Worm (Caenorhabditis elegans) whole organism, young adult: ENCODE measurements around the gene hrde-2.

Source experiments
- C06A6.2 ChIP-seq: fragments of 200-800 bp; sonication (Bioruptor generic); conservative IDR thresholded peaks from 2 replicates; pipeline ENCODE4 v1.3.6; 2022; ENCODE audit warnings: missing genetic modification characterization, missing compliant biosample characterization
- F10E7.11 ChIP-seq: sonication (generic microtip); optimal IDR thresholded peaks from 2 replicates; lab custom pipeline; 2017; ENCODE audit warnings: mild to moderate bottlenecking, missing genetic modification characterization, moderate library complexity, missing compliant biosample characterization
- F23B12.7 ChIP-seq: sonication (generic microtip); optimal IDR thresholded peaks from 2 replicates; lab custom pipeline; 2017; ENCODE audit warnings: missing genetic modification characterization, mild to moderate bottlenecking, missing compliant biosample characterization, antibody characterized with exemption, moderate library complexity; ENCODE audit not compliant: insufficient read depth
- F33H1.4 ChIP-seq: fragments of 200-800 bp; sonication (Bioruptor generic); IDR thresholded peaks from 2 replicates; pipeline ENCODE4 v1.3.6; 2022; ENCODE audit warnings: missing genetic modification reagents, missing genetic modification characterization, missing compliant biosample characterization
- F37B4.10 ChIP-seq: fragments of 200-800 bp; sonication (Bioruptor generic); IDR thresholded peaks from 2 replicates; pipeline ENCODE4 v1.3.6; 2022; ENCODE audit warnings: missing genetic modification characterization, missing compliant biosample characterization
- F49E8.2 ChIP-seq: sonication (generic microtip); optimal IDR thresholded peaks from 3 replicates; lab custom pipeline; 2017; ENCODE audit warnings: missing genetic modification characterization, mild to moderate bottlenecking, missing compliant biosample characterization, antibody characterized with exemption, moderate library complexity; ENCODE audit not compliant: insufficient read depth
- F55B11.4 ChIP-seq: sonication (generic microtip); optimal IDR thresholded peaks from 2 replicates; lab custom pipeline; 2016; ENCODE audit warnings: missing compliant biosample characterization, missing genetic modification characterization, borderline replicate concordance; ENCODE audit not compliant: insufficient read depth
- T07F8.4 ChIP-seq: sonication (generic microtip); optimal IDR thresholded peaks from 2 replicates; lab custom pipeline; 2016; ENCODE audit warnings: mild to moderate bottlenecking, missing genetic modification characterization, moderate library complexity, missing compliant biosample characterization
- Y53F4B.3 ChIP-seq: fragments of 200-800 bp; sonication (Bioruptor generic); IDR thresholded peaks from 2 replicates; pipeline ENCODE4 v1.3.6; 2022; ENCODE audit warnings: missing genetic modification reagents, missing genetic modification characterization, missing compliant biosample characterization
- Y53G8AR.9 ChIP-seq: fragments of 200-800 bp; sonication (Bioruptor generic); conservative IDR thresholded peaks from 2 replicates; pipeline ENCODE4 v1.3.6; 2022; ENCODE audit warnings: missing genetic modification reagents, missing genetic modification characterization, missing compliant biosample characterization
- Y67H2A.10 ChIP-seq: fragments of 200-800 bp; sonication (Bioruptor generic); conservative IDR thresholded peaks from 2 replicates; pipeline ENCODE4 v1.3.6; 2022; ENCODE audit warnings: missing genetic modification reagents, missing genetic modification characterization, missing compliant biosample characterization
- akir-1 ChIP-seq: fragments of 200-800 bp; sonication (Bioruptor generic); optimal IDR thresholded peaks from 2 replicates; lab custom pipeline; 2018; ENCODE audit warnings: mild to moderate bottlenecking, missing genetic modification characterization, moderate library complexity, missing compliant biosample characterization
- ama-1 ChIP-seq, 3 experiments: fragments of 150-350 bp in 1 of 3; sonication (generic microtip) in 2 of 3; optimal IDR thresholded peaks; 2 replicates each; lab custom pipeline; 2014 to 2018; ENCODE audit warnings: missing biosample characterization in 2 of 3, missing genetic modification characterization in 2 of 3, missing genetic modification reagents in 2 of 3
- athp-1 ChIP-seq: sonication (generic microtip); optimal IDR thresholded peaks from 2 replicates; lab custom pipeline; 2017; ENCODE audit warnings: mild to moderate bottlenecking, missing genetic modification characterization, missing compliant biosample characterization
- cebp-1 ChIP-seq, 2 experiments: fragments of 200-800 bp in 1 of 2; sonication (Bioruptor generic) in 1 of 2; sonication (generic microtip) in 1 of 2; IDR thresholded peaks in 1 of 2; optimal IDR thresholded peaks in 1 of 2; 2 replicates each; pipeline versions ENCODE4 v1.3.6 to Lab custom; 2017 to 2022; ENCODE audit warnings: missing compliant biosample characterization in 2 of 2, missing genetic modification characterization in 2 of 2, mild to moderate bottlenecking in 1 of 2, missing genetic modification reagents in 1 of 2, moderate library complexity in 1 of 2
- ceh-100 ChIP-seq: fragments of 200-800 bp; sonication (Bioruptor generic); IDR thresholded peaks from 2 replicates; pipeline ENCODE4 v1.3.6; 2022; ENCODE audit warnings: missing genetic modification reagents, missing genetic modification characterization, missing compliant biosample characterization
- ceh-27 ChIP-seq: fragments of 200-800 bp; sonication (Bioruptor generic); optimal IDR thresholded peaks from 2 replicates; lab custom pipeline; 2018; ENCODE audit warnings: mild to moderate bottlenecking, missing genetic modification characterization, moderate library complexity, missing compliant biosample characterization
- ceh-40 ChIP-seq: fragments of 200-800 bp; sonication (Bioruptor generic); IDR thresholded peaks from 2 replicates; pipeline ENCODE4 v1.3.6; 2022; ENCODE audit warnings: missing genetic modification characterization, missing compliant biosample characterization
- dox-1 ChIP-seq: fragments of 200-800 bp; sonication (Bioruptor generic); IDR thresholded peaks from 2 replicates; pipeline ENCODE4 v1.3.6; 2022; ENCODE audit warnings: missing genetic modification reagents, missing genetic modification characterization, missing compliant biosample characterization
- dpff-1 ChIP-seq: sonication (generic microtip); optimal IDR thresholded peaks from 2 replicates; lab custom pipeline; 2017; ENCODE audit warnings: mild to moderate bottlenecking, missing genetic modification characterization, missing compliant biosample characterization
- fkh-3 ChIP-seq: sonication (generic microtip); optimal IDR thresholded peaks from 2 replicates; lab custom pipeline; 2016; ENCODE audit warnings: mild to moderate bottlenecking, missing genetic modification characterization, missing compliant biosample characterization
- him-1 ChIP-seq: sonication (generic microtip); optimal IDR thresholded peaks from 2 replicates; lab custom pipeline; 2016; ENCODE audit warnings: missing genotype, missing genetic modification reagents, missing genetic modification characterization, missing compliant biosample characterization
- hlh-26 ChIP-seq: fragments of 200-800 bp; sonication (Bioruptor generic); conservative IDR thresholded peaks from 2 replicates; pipeline ENCODE4 v1.3.6; 2022; ENCODE audit warnings: missing genetic modification reagents, missing genetic modification characterization, missing compliant biosample characterization
- hmg-20 ChIP-seq: fragments of 200-800 bp; sonication (Bioruptor generic); IDR thresholded peaks from 2 replicates; pipeline ENCODE4 v1.3.6; 2022; ENCODE audit warnings: missing genetic modification reagents, missing genetic modification characterization, missing compliant biosample characterization
- hrde-1 ChIP-seq: sonication (generic microtip); optimal IDR thresholded peaks from 2 replicates; lab custom pipeline; 2016; ENCODE audit warnings: missing genetic modification characterization, mild to moderate bottlenecking, missing compliant biosample characterization, moderate library complexity, missing genotype, missing genetic modification reagents, borderline replicate concordance
- lag-1 ChIP-seq: fragments of 200-800 bp; sonication (Bioruptor generic); IDR thresholded peaks from 2 replicates; pipeline ENCODE4 v1.3.6; 2022; ENCODE audit warnings: missing genetic modification reagents, missing genetic modification characterization, missing compliant biosample characterization
- let-526 ChIP-seq: fragments of 200-800 bp; sonication (Bioruptor generic); IDR thresholded peaks from 2 replicates; pipeline ENCODE4 v1.3.6; 2022; ENCODE audit warnings: missing genetic modification reagents, missing genetic modification characterization, missing compliant biosample characterization
- lin-40 ChIP-seq: sonication (generic microtip); optimal IDR thresholded peaks from 2 replicates; lab custom pipeline; 2016; ENCODE audit warnings: missing genetic modification characterization, mild to moderate bottlenecking, missing compliant biosample characterization, missing genotype, missing genetic modification reagents
- lin-54 ChIP-seq: fragments of 200-800 bp; sonication (Bioruptor generic); optimal IDR thresholded peaks from 2 replicates; lab custom pipeline; 2018; ENCODE audit warnings: mild to moderate bottlenecking, missing genetic modification characterization, missing compliant biosample characterization
- mcd-1 ChIP-seq: fragments of 200-800 bp; sonication (Bioruptor generic); IDR thresholded peaks from 2 replicates; pipeline ENCODE4 v1.3.6; 2022; ENCODE audit warnings: missing genetic modification reagents, missing genetic modification characterization, missing compliant biosample characterization
- nfya-2 ChIP-seq: fragments of 200-800 bp; sonication (Bioruptor generic); IDR thresholded peaks from 2 replicates; pipeline ENCODE4 v1.3.6; 2022; ENCODE audit warnings: missing genetic modification reagents, missing genetic modification characterization, missing compliant biosample characterization
- nfyb-1 ChIP-seq: fragments of 200-800 bp; sonication (Bioruptor generic); IDR thresholded peaks from 2 replicates; pipeline ENCODE4 v1.3.6; 2022; ENCODE audit warnings: missing genetic modification reagents, missing genetic modification characterization, missing compliant biosample characterization
- nhr-27 ChIP-seq: fragments of 200-800 bp; sonication (Bioruptor generic); optimal IDR thresholded peaks from 2 replicates; lab custom pipeline; 2018; ENCODE audit warnings: mild to moderate bottlenecking, missing genetic modification characterization, moderate library complexity, missing compliant biosample characterization
- nhr-80 ChIP-seq: sonication (generic microtip); optimal IDR thresholded peaks from 2 replicates; lab custom pipeline; 2016; ENCODE audit warnings: missing genetic modification characterization, missing compliant biosample characterization
- repo-1 ChIP-seq: sonication (generic microtip); optimal IDR thresholded peaks from 2 replicates; lab custom pipeline; 2017; ENCODE audit warnings: mild to moderate bottlenecking, missing genetic modification characterization, missing compliant biosample characterization
- rpc-1 ChIP-seq, 2 experiments: fragments of 150-350 bp in 1 of 2; sonication (generic microtip) in 1 of 2; optimal IDR thresholded peaks; 2 replicates each; lab custom pipeline; 2014 to 2018; ENCODE audit warnings: missing biosample characterization in 1 of 2, missing genetic modification characterization in 1 of 2, missing genetic modification reagents in 1 of 2, missing genotype in 1 of 2
- snpc-1.1 ChIP-seq: sonication (generic microtip); optimal IDR thresholded peaks from 2 replicates; lab custom pipeline; 2017; ENCODE audit warnings: missing genetic modification characterization, mild to moderate bottlenecking, missing compliant biosample characterization, antibody characterized with exemption, moderate library complexity, missing genotype, missing genetic modification reagents; ENCODE audit not compliant: insufficient read depth
- snpc-1.3 ChIP-seq: sonication (generic microtip); optimal IDR thresholded peaks from 2 replicates; lab custom pipeline; 2017; ENCODE audit warnings: missing genetic modification characterization, mild to moderate bottlenecking, missing compliant biosample characterization, antibody characterized with exemption, moderate library complexity, missing genotype, missing genetic modification reagents; ENCODE audit not compliant: insufficient read depth
- somi-1 ChIP-seq: fragments of 200-800 bp; sonication (Bioruptor generic); optimal IDR thresholded peaks from 2 replicates; lab custom pipeline; 2018; ENCODE audit warnings: mild to moderate bottlenecking, missing genetic modification characterization, missing compliant biosample characterization
- sptf-2 ChIP-seq: fragments of 200-800 bp; sonication (Bioruptor generic); optimal IDR thresholded peaks from 2 replicates; lab custom pipeline; 2018; ENCODE audit warnings: mild to moderate bottlenecking, missing genetic modification characterization, missing compliant biosample characterization
- tbx-9 ChIP-seq: sonication (generic microtip); optimal IDR thresholded peaks from 2 replicates; lab custom pipeline; 2016; ENCODE audit warnings: borderline replicate concordance, missing genetic modification characterization, inconsistent platforms, missing compliant biosample characterization
- tlf-1 ChIP-seq: fragments of 200-800 bp; sonication (Bioruptor generic); optimal IDR thresholded peaks from 2 replicates; lab custom pipeline; 2018; ENCODE audit warnings: mild to moderate bottlenecking, missing genetic modification characterization, missing compliant biosample characterization
- xnd-1 ChIP-seq: sonication (generic microtip); optimal IDR thresholded peaks from 2 replicates; lab custom pipeline; 2016; ENCODE audit warnings: missing genotype, missing genetic modification reagents, missing genetic modification characterization, missing compliant biosample characterization
- ztf-26 ChIP-seq: sonication (generic microtip); optimal IDR thresholded peaks from 2 replicates; lab custom pipeline; 2017; ENCODE audit warnings: missing genetic modification characterization, missing compliant biosample characterization
- ztf-3 ChIP-seq: fragments of 200-800 bp; sonication (Bioruptor generic); optimal IDR thresholded peaks from 2 replicates; lab custom pipeline; 2018; ENCODE audit warnings: mild to moderate bottlenecking, missing genetic modification characterization, missing compliant biosample characterization
- ztf-6 ChIP-seq: fragments of 200-800 bp; sonication (Bioruptor generic); IDR thresholded peaks from 2 replicates; pipeline ENCODE4 v1.3.6; 2022; ENCODE audit warnings: missing genetic modification reagents, missing genetic modification characterization, missing compliant biosample characterization

Gene hrde-2

DNA sequence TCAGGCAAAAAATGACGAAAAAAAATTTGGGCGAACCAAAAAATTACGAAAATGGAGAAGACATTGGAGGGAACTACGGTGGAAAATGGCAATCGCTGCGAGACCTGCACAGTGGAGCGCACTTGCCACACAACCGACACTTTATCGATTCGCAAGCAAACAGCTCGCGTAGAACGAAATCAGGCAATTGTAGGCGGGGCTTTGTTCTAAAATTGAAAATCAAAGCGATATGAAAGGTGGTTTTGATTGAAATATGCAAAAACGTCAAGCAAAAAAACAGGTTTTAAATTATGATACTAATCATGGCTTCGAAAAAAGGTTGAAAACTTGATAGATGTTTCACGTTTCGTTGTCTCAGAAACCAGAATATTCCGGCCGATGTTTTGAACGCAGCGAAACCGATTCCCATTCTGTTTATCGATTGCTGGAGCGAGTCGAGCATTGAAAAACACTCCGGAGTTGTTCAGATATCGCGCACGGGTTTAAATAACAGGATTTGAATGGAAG is 2.7 kb upstream of the hrde-2 start, which contains the start of the genes fib-1 and mut-15 (continued):
- TF ChIP-seq nhr-27 (no peak), Y67H2A.10 (GFP tag; lab: Robert Waterston, UW) (peak; percentile 76; the same call in 1 of the 2 replicates), Y53G8AR.9 (GFP tag; lab: Robert Waterston, UW) (peak; percentile 82), hmg-20 (GFP tag; lab: Robert Waterston, UW) (no peak), mcd-1 (peak; percentile 99), him-1 (tag; lab: Kevin White, UChicago) (peak; percentile 18), nhr-80 (tag; lab: Kevin White, UChicago) (peak; percentile 56), snpc-1.1 (tag; lab: Kevin White, UChicago) (peak; percentile 23), F55B11.4 (tag; lab: Kevin White, UChicago) (no peak), athp-1 (tag; lab: Kevin White, UChicago) (peak; percentile 92), fkh-3 (tag; lab: Kevin White, UChicago) (no peak), C06A6.2 (GFP tag; lab: Robert Waterston, UW) (no peak), repo-1 (tag; lab: Kevin White, UChicago) (no peak), dox-1 (GFP tag; lab: Robert Waterston, UW) (peak; percentile 90), hlh-26 (GFP tag; lab: Robert Waterston, UW) (no peak), lin-40 (tag; lab: Kevin White, UChicago) (peak; percentile 86), lin-54 (GFP tag; lab: Kevin White, UChicago) (peak; percentile 80), nfya-2 (GFP tag; lab: Robert Waterston, UW) (no peak), let-526 (GFP tag; lab: Robert Waterston, UW) (0 out of 2 replicates have a peak, but pooled peaks have one; percentile 61), ztf-3 (GFP tag; lab: Kevin White, UChicago) (no peak), xnd-1 (tag; lab: Kevin White, UChicago) (peak; percentile 47), lag-1 (no peak), rpc-1 (optimal IDR thresholded peaks at IDR 0.05; lab: Kevin White, UChicago) (no peak), rpc-1 (tag; optimal IDR thresholded peaks at IDR 0.05; lab: Kevin White, UChicago) (no peak), ceh-40 (GFP tag; lab: Robert Waterston, UW) (no peak), cebp-1 (GFP tag; IDR thresholded peaks at IDR 0.05; lab: Robert Waterston, UW) (peak; percentile 46; the same call in 1 of the 2 replicates), cebp-1 (tag; optimal IDR thresholded peaks at IDR 0.05; lab: Kevin White, UChicago) (peak; percentile 84), tlf-1 (peak; percentile 80), snpc-1.3 (peak; percentile 49), nfyb-1 (GFP tag; lab: Robert Waterston, UW) (peak; percentile 87), sptf-2 (GFP tag; lab: Kevin White, UChicago) (no peak), hrde-1 (tag; lab: Kevin White, UChicago) (no peak), F23B12.7 (peak; percentile 86), ztf-6 (GFP tag; lab: Robert Waterston, UW) (no peak), ceh-100 (GFP tag; lab: Robert Waterston, UW) (peak; percentile 98), ama-1 (optimal IDR thresholded peaks at IDR 0.05; lab: Kevin White, UChicago) (no peak), ama-1 (GFP tag; optimal IDR thresholded peaks at IDR 0.05; lab: Kevin White, UChicago) (no peak), akir-1 (GFP tag; lab: Kevin White, UChicago) (peak; percentile 47), T07F8.4 (no peak), somi-1 (GFP tag; lab: Kevin White, UChicago) (peak; percentile 41), tbx-9 (tag; lab: Kevin White, UChicago) (no peak), dpff-1 (no peak), F49E8.2 (tag; lab: Kevin White, UChicago) (peak; percentile 81), F37B4.10 (GFP tag; lab: Robert Waterston, UW) (no peak), ceh-27 (GFP tag; lab: Kevin White, UChicago) (peak; percentile 95), F33H1.4 (GFP tag; lab: Robert Waterston, UW) (peak; percentile 98), ztf-26 (tag; lab: Kevin White, UChicago) (peak; percentile 75), F10E7.11 (no peak), Y53F4B.3 (GFP tag; lab: Robert Waterston, UW) (peak; percentile 27; the same call in 1 of the 2 replicates)
